Worm (Caenorhabditis elegans) whole organism, late embryonic: ENCODE results near the gene Y48C3A.5.

Source experiments
- ama-1 ChIP-seq: fragments of 150-350 bp; optimal IDR thresholded peaks from 2 replicates; lab custom pipeline; 2014
- ceh-14 ChIP-seq: sonication (generic microtip); optimal IDR thresholded peaks from 2 replicates; lab custom pipeline; 2016; ENCODE audit warnings: missing genotype, missing genetic modification characterization, missing compliant biosample characterization
- ceh-19 ChIP-seq: fragments of 200-800 bp; sonication (Bioruptor generic); optimal IDR thresholded peaks from 2 replicates; lab custom pipeline; 2018; ENCODE audit warnings: mild to moderate bottlenecking, missing genetic modification characterization, missing compliant biosample characterization
- ceh-2 ChIP-seq: sonication (generic microtip); optimal IDR thresholded peaks from 2 replicates; lab custom pipeline; 2016; ENCODE audit warnings: missing genotype, missing genetic modification characterization, missing compliant biosample characterization
- ceh-24 ChIP-seq: sonication (generic microtip); optimal IDR thresholded peaks from 2 replicates; lab custom pipeline; 2016; ENCODE audit warnings: mild to moderate bottlenecking, missing genetic modification characterization, missing compliant biosample characterization
- ceh-30 ChIP-seq: fragments of 150-350 bp; optimal IDR thresholded peaks from 2 replicates; lab custom pipeline; 2014; ENCODE audit warnings: missing biosample characterization, missing genetic modification characterization
- ceh-31 ChIP-seq: sonication (generic microtip); optimal IDR thresholded peaks from 2 replicates; lab custom pipeline; 2016; ENCODE audit warnings: missing genetic modification characterization, missing compliant biosample characterization
- ceh-6 ChIP-seq: fragments of 200-800 bp; sonication (Bioruptor generic); optimal IDR thresholded peaks from 2 replicates; lab custom pipeline; 2018; ENCODE audit warnings: mild to moderate bottlenecking, missing genetic modification characterization, missing compliant biosample characterization
- ceh-9 ChIP-seq: sonication (generic microtip); optimal IDR thresholded peaks from 2 replicates; lab custom pipeline; 2016; ENCODE audit warnings: mild to moderate bottlenecking, missing genetic modification characterization, inconsistent platforms, missing compliant biosample characterization
- che-1 ChIP-seq: sonication (generic microtip); optimal IDR thresholded peaks from 2 replicates; lab custom pipeline; 2016; ENCODE audit warnings: mild to moderate bottlenecking, missing genetic modification characterization, missing compliant biosample characterization
- dve-1 ChIP-seq: sonication (generic microtip); optimal IDR thresholded peaks from 2 replicates; lab custom pipeline; 2017; ENCODE audit warnings: antibody characterized with exemption, mild to moderate bottlenecking, missing genetic modification characterization, missing compliant biosample characterization
- elt-2 ChIP-seq: sonication (generic microtip); optimal IDR thresholded peaks from 2 replicates; lab custom pipeline; 2016; ENCODE audit warnings: missing genetic modification reagents, missing genetic modification characterization, missing compliant biosample characterization
- elt-4 ChIP-seq: sonication (generic microtip); optimal IDR thresholded peaks from 2 replicates; lab custom pipeline; 2016; ENCODE audit warnings: missing genetic modification characterization, missing compliant biosample characterization
- eyg-1 ChIP-seq: sonication (generic microtip); optimal IDR thresholded peaks from 2 replicates; lab custom pipeline; 2016; ENCODE audit warnings: missing genotype, missing genetic modification characterization, missing compliant biosample characterization
- fkh-10 ChIP-seq: fragments of 150-350 bp; optimal IDR thresholded peaks from 2 replicates; lab custom pipeline; 2014; ENCODE audit warnings: missing biosample characterization, missing genetic modification reagents, missing genetic modification characterization
- fkh-6 ChIP-seq: sonication (generic microtip); optimal IDR thresholded peaks from 2 replicates; lab custom pipeline; 2016; ENCODE audit warnings: missing genetic modification characterization, missing compliant biosample characterization
- gmeb-2 ChIP-seq: sonication (generic microtip); optimal IDR thresholded peaks from 2 replicates; lab custom pipeline; 2016; ENCODE audit warnings: missing genetic modification characterization, inconsistent platforms, missing compliant biosample characterization
- hlh-15 ChIP-seq: sonication (generic microtip); optimal IDR thresholded peaks from 2 replicates; lab custom pipeline; 2016; ENCODE audit warnings: missing genetic modification characterization, missing compliant biosample characterization
- nfya-1 ChIP-seq: sonication (generic microtip); optimal IDR thresholded peaks from 2 replicates; lab custom pipeline; 2017; ENCODE audit warnings: missing genetic modification characterization, mild to moderate bottlenecking, missing compliant biosample characterization, antibody characterized with exemption, moderate library complexity
- nhr-11 ChIP-seq: fragments of 150-350 bp; optimal IDR thresholded peaks from 2 replicates; lab custom pipeline; 2014; ENCODE audit warnings: missing biosample characterization, missing genetic modification characterization
- npax-4 ChIP-seq: sonication (generic microtip); optimal IDR thresholded peaks from 2 replicates; lab custom pipeline; 2016; ENCODE audit warnings: missing genetic modification characterization, missing compliant biosample characterization
- odd-2 ChIP-seq: sonication (generic microtip); optimal IDR thresholded peaks from 2 replicates; lab custom pipeline; 2017; ENCODE audit warnings: antibody characterized with exemption, mild to moderate bottlenecking, missing genetic modification characterization, missing compliant biosample characterization
- pat-9 ChIP-seq: fragments of 200-800 bp; sonication (Bioruptor generic); optimal IDR thresholded peaks from 2 replicates; lab custom pipeline; 2018; ENCODE audit warnings: mild to moderate bottlenecking, missing genetic modification characterization, moderate library complexity, missing compliant biosample characterization
- pax-1 ChIP-seq: fragments of 150-350 bp; optimal IDR thresholded peaks from 2 replicates; lab custom pipeline; 2014; ENCODE audit warnings: missing biosample characterization, missing genetic modification characterization
- pha-4 ChIP-seq: fragments of 150-350 bp; optimal IDR thresholded peaks from 2 replicates; lab custom pipeline; 2018; ENCODE audit warnings: missing biosample characterization, missing genetic modification reagents, missing genetic modification characterization
- pqm-1 ChIP-seq: sonication (generic microtip); optimal IDR thresholded peaks from 2 replicates; lab custom pipeline; 2016; ENCODE audit warnings: missing genetic modification characterization, missing compliant biosample characterization
- ref-2 ChIP-seq: sonication (generic microtip); optimal IDR thresholded peaks from 2 replicates; lab custom pipeline; 2016; ENCODE audit warnings: missing genetic modification characterization, missing compliant biosample characterization
- rnt-1 ChIP-seq: sonication (generic microtip); optimal IDR thresholded peaks from 2 replicates; lab custom pipeline; 2016; ENCODE audit warnings: missing genetic modification characterization, missing compliant biosample characterization
- sox-2 ChIP-seq: fragments of 200-800 bp; sonication (Bioruptor generic); IDR thresholded peaks from 2 replicates; pipeline ENCODE4 v1.3.6; 2022; ENCODE audit warnings: missing genetic modification reagents, missing genetic modification characterization, missing compliant biosample characterization
- sox-4 ChIP-seq: sonication (generic microtip); optimal IDR thresholded peaks from 2 replicates; lab custom pipeline; 2017; ENCODE audit warnings: mild to moderate bottlenecking, missing genetic modification characterization, inconsistent platforms, missing compliant biosample characterization
- tbx-2 ChIP-seq: sonication (generic microtip); optimal IDR thresholded peaks from 2 replicates; lab custom pipeline; 2016; ENCODE audit warnings: missing genetic modification characterization, missing compliant biosample characterization
- unc-3 ChIP-seq, 2 experiments: fragments of 200-800 bp in 1 of 2; sonication (Bioruptor generic) in 1 of 2; sonication (generic microtip) in 1 of 2; conservative IDR thresholded peaks in 1 of 2; optimal IDR thresholded peaks in 1 of 2; 2 replicates each; pipeline versions ENCODE4 v1.3.6 to Lab custom; 2016 to 2022; ENCODE audit warnings: missing compliant biosample characterization in 2 of 2, missing genetic modification characterization in 2 of 2, missing genetic modification reagents in 1 of 2
- unc-42 ChIP-seq: sonication (generic microtip); optimal IDR thresholded peaks from 2 replicates; lab custom pipeline; 2016; ENCODE audit warnings: missing genotype, missing genetic modification characterization, missing compliant biosample characterization
- unc-55 ChIP-seq: sonication (generic microtip); optimal IDR thresholded peaks from 2 replicates; lab custom pipeline; 2017; ENCODE audit warnings: missing biosample characterization, missing genetic modification reagents, missing genetic modification characterization
- unc-86 ChIP-seq: sonication (generic microtip); optimal IDR thresholded peaks from 2 replicates; lab custom pipeline; 2016; ENCODE audit warnings: missing genetic modification characterization, missing compliant biosample characterization
- zip-5 ChIP-seq: sonication (generic microtip); optimal IDR thresholded peaks from 2 replicates; lab custom pipeline; 2016; ENCODE audit warnings: missing genetic modification characterization, missing compliant biosample characterization
- ztf-16 ChIP-seq: sonication (generic microtip); optimal IDR thresholded peaks from 2 replicates; lab custom pipeline; 2017; ENCODE audit warnings: missing genetic modification characterization, missing compliant biosample characterization

Y48C3A.5 gene

DNA sequence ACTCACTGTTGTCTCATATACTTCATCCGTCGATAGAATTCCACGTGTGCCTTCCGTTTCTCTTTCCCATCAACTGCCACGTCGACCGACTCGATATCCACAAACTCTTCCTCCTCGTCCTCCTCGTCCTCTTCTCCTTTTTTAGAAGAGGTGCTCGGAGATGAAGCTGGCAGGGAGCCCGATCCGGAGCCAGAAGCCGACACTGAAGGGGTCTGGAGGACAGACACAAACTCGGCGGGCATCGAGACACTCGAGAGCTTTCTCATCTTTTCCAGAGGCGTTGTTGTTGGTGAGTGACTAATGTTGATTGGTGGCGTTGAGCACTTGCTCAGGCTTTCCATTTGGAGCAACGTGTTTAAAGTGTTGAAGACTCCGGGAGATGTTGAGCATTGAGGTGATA, 11.7 kb downstream of the Y48C3A.5 start:
- no peak for TF ChIP-seq elt-4 (tag; lab: Kevin White, UChicago)
- TF ChIP-seq che-1: no peak
- no peak for TF ChIP-seq fkh-6 (tag; lab: Kevin White, UChicago)
- no peak for TF ChIP-seq ceh-31 (tag; lab: Kevin White, UChicago)
- no peak for TF ChIP-seq ama-1 (lab: Kevin White, UChicago)
- TF ChIP-seq tbx-2 (tag; lab: Kevin White, UChicago): no peak
- no peak for TF ChIP-seq sox-4 (tag; lab: Kevin White, UChicago)
- no peak for TF ChIP-seq npax-4
- TF ChIP-seq gmeb-2 (tag; lab: Kevin White, UChicago): no peak
- TF ChIP-seq ceh-6 (GFP tag; lab: Kevin White, UChicago): no peak
- no peak for TF ChIP-seq pqm-1 (tag; lab: Kevin White, UChicago)
- no peak for TF ChIP-seq zip-5 (tag; lab: Kevin White, UChicago)
- no peak for TF ChIP-seq pat-9 (tag; lab: Kevin White, UChicago)
- no peak for TF ChIP-seq ceh-24 (tag; lab: Kevin White, UChicago)

ce11 chrII:13283486-13283885, 12.6 kb downstream of the Y48C3A.5 start:
- TF ChIP-seq nfya-1 (tag; lab: Kevin White, UChicago) (no peak), sox-2 (GFP tag; lab: Robert Waterston, UW) (no peak), dve-1 (tag; lab: Kevin White, UChicago) (no peak), ceh-24 (tag; lab: Kevin White, UChicago) (no peak), ceh-2 (tag; lab: Kevin White, UChicago) (no peak), pha-4 (no peak), unc-55 (GFP tag; lab: Kevin White, UChicago) (no peak)

ce11 chrII:13284148-13284547, 13.3 kb downstream of the Y48C3A.5 start:
- TF ChIP-seq ceh-24 (tag; lab: Kevin White, UChicago) (no peak), unc-86 (tag; lab: Kevin White, UChicago) (no peak), tbx-2 (tag; lab: Kevin White, UChicago) (no peak), ceh-9 (tag; lab: Kevin White, UChicago) (no peak), elt-2 (no peak), nhr-11 (no peak), hlh-15 (tag; lab: Kevin White, UChicago) (no peak), pax-1 (tag; lab: Kevin White, UChicago) (no peak), ztf-16 (no peak), sox-2 (GFP tag; lab: Robert Waterston, UW) (no peak), ceh-2 (tag; lab: Kevin White, UChicago) (no peak), sox-4 (tag; lab: Kevin White, UChicago) (no peak), unc-42 (tag; lab: Kevin White, UChicago) (no peak)

DNA sequence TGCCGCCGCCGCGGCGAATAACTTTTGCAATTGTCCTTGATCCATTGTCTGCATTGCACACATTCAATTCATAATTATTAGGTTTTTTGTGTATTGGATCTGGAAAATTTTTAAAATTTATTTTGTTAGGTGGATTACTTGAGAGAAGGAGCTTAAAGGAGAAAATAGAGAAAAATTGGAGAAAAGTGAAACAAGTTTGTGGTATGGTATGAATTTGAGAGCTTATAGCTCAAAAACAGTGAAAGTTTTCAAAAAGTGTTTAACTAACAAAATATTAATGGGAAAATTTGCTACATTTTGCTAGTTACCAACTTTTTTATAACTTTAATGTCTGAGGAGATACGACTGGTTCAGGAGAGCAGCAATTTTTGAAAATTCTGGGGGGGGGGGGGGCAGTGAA, 14.9 kb downstream of the Y48C3A.5 start, which contains the start of gene ztf-22:
ztf-22 (minus strand) TSS at position 101 of the 400 bp plus-strand sequence.
- no peak for TF ChIP-seq fkh-6 (tag; lab: Kevin White, UChicago)
- no peak for TF ChIP-seq fkh-10 (GFP tag; lab: Kevin White, UChicago)
- no peak for TF ChIP-seq odd-2 (tag; lab: Kevin White, UChicago)
- TF ChIP-seq ceh-19 (GFP tag; lab: Kevin White, UChicago): no peak
- TF ChIP-seq ceh-30: no peak
- TF ChIP-seq pha-4: no peak
- no peak for TF ChIP-seq eyg-1 (tag; lab: Kevin White, UChicago)
- no peak for TF ChIP-seq rnt-1 (tag; lab: Kevin White, UChicago)

DNA sequence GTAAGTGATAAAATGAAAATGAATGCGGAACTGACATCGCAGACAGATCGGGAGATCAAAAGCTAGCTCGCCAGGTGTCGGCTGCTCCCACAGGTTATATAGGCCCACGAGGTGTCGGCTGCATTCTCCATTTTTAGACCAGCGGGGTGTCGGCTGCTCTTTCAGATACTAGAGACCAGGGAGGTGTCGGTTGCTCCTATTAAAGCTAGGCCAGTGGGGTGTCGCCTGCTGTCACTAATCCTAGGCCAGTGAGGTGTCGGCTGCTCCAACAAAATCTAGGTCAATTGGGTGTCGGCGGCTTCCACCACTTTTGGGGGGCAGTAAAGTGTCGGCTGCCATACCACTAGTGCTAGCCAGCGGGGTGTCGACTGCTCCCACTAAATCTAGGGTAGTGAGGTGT, 19.0 kb downstream of the Y48C3A.5 start:
- TF ChIP-seq pqm-1 (tag; lab: Kevin White, UChicago): no peak
- no peak for TF ChIP-seq ztf-16
- TF ChIP-seq ref-2 (tag; lab: Kevin White, UChicago): no peak
- TF ChIP-seq ceh-19 (GFP tag; lab: Kevin White, UChicago): no peak
- TF ChIP-seq nhr-11: no peak
- TF ChIP-seq ceh-14: no peak
- TF ChIP-seq pha-4: no peak
- TF ChIP-seq sox-2 (GFP tag; lab: Robert Waterston, UW): no peak
- TF ChIP-seq npax-4: no peak
- TF ChIP-seq elt-4 (tag; lab: Kevin White, UChicago): no peak
- no peak for TF ChIP-seq unc-3 (GFP tag; conservative IDR thresholded peaks at IDR 0.05; lab: Robert Waterston, UW)
- no peak for TF ChIP-seq unc-3 (tag; optimal IDR thresholded peaks at IDR 0.05; lab: Kevin White, UChicago)
- no peak for TF ChIP-seq ceh-24 (tag; lab: Kevin White, UChicago)
- no peak for TF ChIP-seq pat-9 (tag; lab: Kevin White, UChicago)
- no peak for TF ChIP-seq che-1
